Worm (Caenorhabditis elegans) whole organism, L1 larva: ENCODE results near the gene D1086.9.

Experiments used
- aha-1 ChIP-seq: fragments of 150-350 bp; optimal IDR thresholded peaks from 2 replicates; lab custom pipeline; 2014; ENCODE audit warnings: missing biosample characterization, missing genetic modification characterization
- alr-1 ChIP-seq: fragments of 200-800 bp; sonication (Bioruptor generic); optimal IDR thresholded peaks from 2 replicates; lab custom pipeline; 2018; ENCODE audit warnings: borderline replicate concordance, mild to moderate bottlenecking, missing genetic modification characterization, missing compliant biosample characterization
- ama-1 ChIP-seq: fragments of 150-350 bp; optimal IDR thresholded peaks from 2 replicates; lab custom pipeline; 2014
- blmp-1 ChIP-seq: fragments of 150-350 bp; optimal IDR thresholded peaks from 2 replicates; lab custom pipeline; 2014; ENCODE audit warnings: missing biosample characterization, missing genetic modification characterization
- ceh-82 ChIP-seq, 3 experiments: fragments of 150-350 bp in 1 of 3; sonication (generic microtip) in 2 of 3; optimal IDR thresholded peaks; 2 replicates each; lab custom pipeline; 2014 to 2017; ENCODE audit warnings: missing biosample characterization in 3 of 3, missing genetic modification characterization in 3 of 3
- ces-1 ChIP-seq: fragments of 150-350 bp; optimal IDR thresholded peaks from 2 replicates; lab custom pipeline; 2014; ENCODE audit warnings: missing biosample characterization, missing genetic modification reagents, missing genetic modification characterization
- dpl-1 ChIP-seq, 3 experiments: fragments of 150-350 bp in 2 of 3; sonication (generic microtip) in 1 of 3; optimal IDR thresholded peaks; 2 replicates each; lab custom pipeline; 2014 to 2017; ENCODE audit warnings: missing biosample characterization in 3 of 3, missing genetic modification characterization in 3 of 3, missing genetic modification reagents in 3 of 3
- egl-27 ChIP-seq, 2 experiments: fragments of 150-350 bp in 1 of 2; sonication (generic microtip); optimal IDR thresholded peaks; 3 replicates each; lab custom pipeline; 2017 to 2018; ENCODE audit warnings: missing biosample characterization in 2 of 2, missing genetic modification characterization in 2 of 2, missing genetic modification reagents in 2 of 2
- elt-2 ChIP-seq: sonication (generic microtip); optimal IDR thresholded peaks from 2 replicates; lab custom pipeline; 2016; ENCODE audit warnings: missing genetic modification characterization, mild to moderate bottlenecking, inconsistent platforms, missing compliant biosample characterization, missing genetic modification reagents
- elt-3 ChIP-seq, 6 experiments: fragments of 150-350 bp in 1 of 6; sonication (generic microtip); optimal IDR thresholded peaks; 2 replicates each; lab custom pipeline; 2017 to 2018; ENCODE audit warnings: missing biosample characterization in 6 of 6, missing genetic modification characterization in 6 of 6, inconsistent platforms in 1 of 6
- fkh-8 ChIP-seq: sonication (generic microtip); optimal IDR thresholded peaks from 2 replicates; lab custom pipeline; 2016; ENCODE audit warnings: mild to moderate bottlenecking, missing genetic modification characterization, missing compliant biosample characterization
- grh-1 ChIP-seq: fragments of 200-800 bp; sonication (Bioruptor generic); IDR thresholded peaks from 2 replicates; pipeline ENCODE4 v1.3.6; 2022; ENCODE audit warnings: missing genetic modification reagents, missing genetic modification characterization, missing compliant biosample characterization
- hlh-4 ChIP-seq: sonication (generic microtip); optimal IDR thresholded peaks from 2 replicates; lab custom pipeline; 2016; ENCODE audit warnings: mild to moderate bottlenecking, missing genetic modification characterization, missing compliant biosample characterization
- hpl-2 ChIP-seq: fragments of 150-350 bp; optimal IDR thresholded peaks from 2 replicates; lab custom pipeline; 2014; ENCODE audit warnings: missing biosample characterization, missing genetic modification reagents, missing genetic modification characterization
- isw-1 ChIP-seq: fragments of 200-800 bp; sonication (Bioruptor generic); IDR thresholded peaks from 2 replicates; pipeline ENCODE4 v1.3.6; 2022; ENCODE audit warnings: missing genetic modification characterization, missing compliant biosample characterization
- jun-1 ChIP-seq: fragments of 150-350 bp; optimal IDR thresholded peaks from 2 replicates; lab custom pipeline; 2014; ENCODE audit warnings: missing biosample characterization, missing genetic modification reagents, missing genetic modification characterization
- lin-14 ChIP-seq: fragments of 200-800 bp; sonication (Bioruptor generic); optimal IDR thresholded peaks from 2 replicates; lab custom pipeline; 2018; ENCODE audit warnings: mild to moderate bottlenecking, missing genetic modification characterization, moderate library complexity, missing compliant biosample characterization
- lin-15B ChIP-seq: fragments of 150-350 bp; sonication (generic microtip); optimal IDR thresholded peaks from 3 replicates; lab custom pipeline; 2014; ENCODE audit warnings: missing biosample characterization, missing genetic modification characterization
- lin-35 ChIP-seq, 2 experiments: fragments of 150-350 bp; optimal IDR thresholded peaks; 2 replicates each; lab custom pipeline; 2014; ENCODE audit warnings: missing biosample characterization in 2 of 2, missing genetic modification characterization in 2 of 2, missing genetic modification reagents in 2 of 2
- lin-39 ChIP-seq: fragments of 150-350 bp; optimal IDR thresholded peaks from 2 replicates; lab custom pipeline; 2014; ENCODE audit warnings: missing biosample characterization, missing genetic modification reagents, missing genetic modification characterization
- lsy-2 ChIP-seq, 2 experiments: fragments of 150-350 bp; optimal IDR thresholded peaks; 2 replicates each; lab custom pipeline; 2014; ENCODE audit warnings: missing biosample characterization in 2 of 2, missing genetic modification characterization in 2 of 2
- mdl-1 ChIP-seq, 2 experiments: fragments of 150-350 bp; optimal IDR thresholded peaks; 2 replicates each; lab custom pipeline; 2014 to 2017; ENCODE audit warnings: missing biosample characterization in 2 of 2, missing genetic modification characterization in 2 of 2, inconsistent platforms in 1 of 2
- nhr-11 ChIP-seq: fragments of 150-350 bp; optimal IDR thresholded peaks from 2 replicates; lab custom pipeline; 2014; ENCODE audit warnings: missing biosample characterization, missing genetic modification characterization
- nhr-12 ChIP-seq: sonication (generic microtip); optimal IDR thresholded peaks from 2 replicates; lab custom pipeline; 2017; ENCODE audit warnings: missing biosample characterization, missing genetic modification characterization
- nhr-19 ChIP-seq: fragments of 200-800 bp; sonication (Bioruptor generic); conservative IDR thresholded peaks from 2 replicates; pipeline ENCODE4 v1.3.6; 2022; ENCODE audit warnings: missing genetic modification characterization, missing compliant biosample characterization
- nhr-20 ChIP-seq: sonication (generic microtip); optimal IDR thresholded peaks from 2 replicates; lab custom pipeline; 2016; ENCODE audit warnings: mild to moderate bottlenecking, missing genetic modification characterization, missing compliant biosample characterization
- nhr-237 ChIP-seq: fragments of 150-350 bp; optimal IDR thresholded peaks from 2 replicates; lab custom pipeline; 2014; ENCODE audit warnings: missing biosample characterization, missing genetic modification characterization
- nhr-71 ChIP-seq: sonication (generic microtip); optimal IDR thresholded peaks from 2 replicates; lab custom pipeline; 2016; ENCODE audit warnings: mild to moderate bottlenecking, missing genetic modification characterization, moderate library complexity, missing compliant biosample characterization
- nhr-77 ChIP-seq: fragments of 150-350 bp; optimal IDR thresholded peaks from 2 replicates; lab custom pipeline; 2014; ENCODE audit warnings: missing biosample characterization, missing genetic modification characterization
- nhr-84 ChIP-seq: sonication (generic microtip); optimal IDR thresholded peaks from 2 replicates; lab custom pipeline; 2017; ENCODE audit warnings: missing biosample characterization, missing genetic modification characterization
- nhr-85 ChIP-seq: sonication (generic microtip); peaks from one replicate; lab custom pipeline; 2016; ENCODE audit warnings: missing genetic modification characterization, inconsistent platforms, missing compliant biosample characterization
- rnt-1 ChIP-seq: sonication (generic microtip); optimal IDR thresholded peaks from 2 replicates; lab custom pipeline; 2016; ENCODE audit warnings: mild to moderate bottlenecking, missing genetic modification characterization, moderate library complexity, missing compliant biosample characterization
- skn-1 ChIP-seq: fragments of 150-350 bp; optimal IDR thresholded peaks from 2 replicates; lab custom pipeline; 2014; ENCODE audit warnings: missing biosample characterization, missing genetic modification characterization
- sptf-1 ChIP-seq: fragments of 150-350 bp; optimal IDR thresholded peaks from 2 replicates; lab custom pipeline; 2014; ENCODE audit warnings: missing biosample characterization, missing genetic modification characterization
- swsn-7 ChIP-seq: sonication (generic microtip); optimal IDR thresholded peaks from 2 replicates; lab custom pipeline; 2016; ENCODE audit warnings: missing genetic modification characterization, missing compliant biosample characterization
- tlp-1 ChIP-seq: fragments of 150-350 bp; optimal IDR thresholded peaks from 2 replicates; lab custom pipeline; 2014; ENCODE audit warnings: missing biosample characterization, missing genetic modification characterization
- vab-15 ChIP-seq: sonication (generic microtip); optimal IDR thresholded peaks from 2 replicates; lab custom pipeline; 2017; ENCODE audit warnings: missing genotype, mild to moderate bottlenecking, missing genetic modification characterization, missing compliant biosample characterization
- xbp-1 ChIP-seq: sonication (generic microtip); optimal IDR thresholded peaks from 2 replicates; lab custom pipeline; 2016; ENCODE audit warnings: missing genetic modification characterization, missing compliant biosample characterization
- zag-1 ChIP-seq: fragments of 150-350 bp; optimal IDR thresholded peaks from 2 replicates; lab custom pipeline; 2014; ENCODE audit warnings: missing biosample characterization, missing genetic modification characterization
- zip-4 ChIP-seq: fragments of 200-800 bp; sonication (Bioruptor generic); optimal IDR thresholded peaks from 2 replicates; lab custom pipeline; 2018; ENCODE audit warnings: mild to moderate bottlenecking, missing genetic modification characterization, moderate library complexity, missing compliant biosample characterization
- ztf-4 ChIP-seq: fragments of 150-350 bp; optimal IDR thresholded peaks from 2 replicates; lab custom pipeline; 2014; ENCODE audit warnings: missing biosample characterization, missing genetic modification characterization

D1086.9 gene

ce11 chrV:14098519-14098918 lies 5.6 kb upstream of the D1086.9 start, which contains the start of the genes D1086.2 and D1086.1:
D1086.2 (minus strand) TSS chrV:14098668.
D1086.1 (plus strand) TSS chrV:14098858.
- TF ChIP-seq tlp-1 (tag; lab: Kevin White, UChicago) (no peak), sptf-1 (tag; lab: Kevin White, UChicago) (no peak), swsn-7 (tag; lab: Kevin White, UChicago) (no peak), aha-1 (tag; lab: Kevin White, UChicago) (no peak), elt-2 (tag; lab: Kevin White, UChicago) (no peak), hlh-4 (tag; lab: Kevin White, UChicago) (no peak), skn-1 (tag; lab: Kevin White, UChicago) (no peak), nhr-84 (no peak), dpl-1 (GFP tag; optimal IDR thresholded peaks at IDR 0.05; lab: Kevin White, UChicago) (no peak), ama-1 (no peak), ces-1 (GFP tag; lab: Kevin White, UChicago) (no peak), xbp-1 (tag; lab: Kevin White, UChicago) (no peak), lin-39 (tag; lab: Kevin White, UChicago) (peak; percentile 16), nhr-77 (no peak), blmp-1 (tag; lab: Kevin White, UChicago) (no peak), grh-1 (GFP tag; lab: Robert Waterston, UW) (no peak), zag-1 (tag; lab: Kevin White, UChicago) (no peak), nhr-11 (tag; lab: Kevin White, UChicago) (no peak), nhr-237 (tag; lab: Kevin White, UChicago) (no peak), nhr-19 (GFP tag; lab: Robert Waterston, UW) (peak; percentile 35), jun-1 (no peak), nhr-85 (tag; lab: Kevin White, UChicago) (no peak), lsy-2 (tag; optimal IDR thresholded peaks at IDR 0.05; lab: Kevin White, UChicago) (peak in 1 of 2 experiments; percentile 2), nhr-20 (tag; lab: Kevin White, UChicago) (peak; percentile 30), mdl-1 (tag; optimal IDR thresholded peaks at IDR 0.05; lab: Kevin White, UChicago) (no peak), elt-3 (tag; optimal IDR thresholded peaks at IDR 0.05; lab: Kevin White, UChicago) (no peak), lin-35 (GFP tag; optimal IDR thresholded peaks at IDR 0.05; lab: Kevin White, UChicago) (no peak), rnt-1 (tag; lab: Kevin White, UChicago) (peak; percentile 21), nhr-71 (peak; percentile 60), lin-14 (GFP tag; lab: Kevin White, UChicago) (peak; percentile 73)

- TF ChIP-seq alr-1 (tag; lab: Kevin White, UChicago) (no peak), zip-4 (GFP tag; lab: Kevin White, UChicago) (no peak), jun-1 (no peak), nhr-85 (tag; lab: Kevin White, UChicago) (no peak), rnt-1 (tag; lab: Kevin White, UChicago) (peak; percentile 25), hlh-4 (tag; lab: Kevin White, UChicago) (no peak), isw-1 (no peak), vab-15 (tag; lab: Kevin White, UChicago) (no peak), lin-39 (tag; lab: Kevin White, UChicago) (no peak), lin-14 (GFP tag; lab: Kevin White, UChicago) (peak; percentile 48), lin-15B (tag; lab: Kevin White, UChicago) (no peak), hpl-2 (GFP tag; lab: Kevin White, UChicago) (no peak), swsn-7 (tag; lab: Kevin White, UChicago) (no peak), nhr-19 (GFP tag; lab: Robert Waterston, UW) (no peak)
Observed at ce11 chrV:14100886-14101285, 3.2 kb upstream of the D1086.9 start, which contains the start of gene D1086.12. D1086.12 (plus strand) TSS chrV:14101186.

- no peak for TF ChIP-seq ztf-4
Observed at ce11 chrV:14107511-14107910, 3.4 kb downstream of the D1086.9 start, which contains the start of gene H39E23.3. H39E23.3 (plus strand) TSS chrV:14107811.

ce11 chrV:14110042-14110441 lies 6.0 kb downstream of the D1086.9 start, which contains the start of gene H39E23.2:
H39E23.2 (plus strand) TSS chrV:14110342.
- TF ChIP-seq lin-35 (GFP tag; optimal IDR thresholded peaks at IDR 0.05; lab: Kevin White, UChicago) (no peak), ceh-82 (tag; optimal IDR thresholded peaks at IDR 0.05; lab: Kevin White, UChicago) (no peak), elt-3 (tag; optimal IDR thresholded peaks at IDR 0.05; lab: Kevin White, UChicago) (no peak), lin-39 (tag; lab: Kevin White, UChicago) (no peak), isw-1 (no peak), nhr-12 (tag; lab: Kevin White, UChicago) (no peak), egl-27 (tag; optimal IDR thresholded peaks at IDR 0.05; lab: Kevin White, UChicago) (no peak), fkh-8 (no peak), ztf-4 (no peak)
